Worm (Caenorhabditis elegans) whole organism, mixed stage, embryonic: Measurements from ENCODE around the gene vab-7.

Source experiments
- elt-1 ChIP-seq: sonication (generic microtip); optimal IDR thresholded peaks from 2 replicates; lab custom pipeline; 2017; ENCODE audit warnings: missing genetic modification characterization, mild to moderate bottlenecking, missing compliant biosample characterization, antibody characterized with exemption, moderate library complexity, borderline replicate concordance; ENCODE audit not compliant: insufficient read depth
- mls-2 ChIP-seq: sonication (generic microtip); optimal IDR thresholded peaks from 2 replicates; lab custom pipeline; 2016; ENCODE audit warnings: mild to moderate bottlenecking, missing genetic modification characterization, moderate library complexity, missing compliant biosample characterization
- nhr-28 ChIP-seq: fragments of 150-350 bp; optimal IDR thresholded peaks from 2 replicates; lab custom pipeline; 2014; ENCODE audit warnings: missing biosample characterization, missing genetic modification characterization
- nhr-76 ChIP-seq: sonication (generic microtip); optimal IDR thresholded peaks from 2 replicates; lab custom pipeline; 2017; ENCODE audit warnings: missing biosample characterization, missing genetic modification characterization
- snpc-4 ChIP-seq: fragments of 150-350 bp; optimal IDR thresholded peaks from 2 replicates; lab custom pipeline; 2014; ENCODE audit warnings: missing biosample characterization, missing genetic modification characterization
- sptf-1 ChIP-seq: sonication (generic microtip); optimal IDR thresholded peaks from 2 replicates; lab custom pipeline; 2017; ENCODE audit warnings: mild to moderate bottlenecking, missing genetic modification characterization, moderate library complexity, missing compliant biosample characterization
- unc-39 ChIP-seq: fragments of 150-350 bp; optimal IDR thresholded peaks from 2 replicates; lab custom pipeline; 2014; ENCODE audit warnings: missing biosample characterization, missing genetic modification characterization
- unc-62 ChIP-seq: fragments of 150-350 bp; optimal IDR thresholded peaks from 2 replicates; lab custom pipeline; 2014; ENCODE audit warnings: missing biosample characterization, missing genetic modification reagents, missing genetic modification characterization
- ztf-11 ChIP-seq: fragments of 150-350 bp; optimal IDR thresholded peaks from 2 replicates; lab custom pipeline; 2014; ENCODE audit warnings: missing biosample characterization, missing genetic modification characterization

DNA sequence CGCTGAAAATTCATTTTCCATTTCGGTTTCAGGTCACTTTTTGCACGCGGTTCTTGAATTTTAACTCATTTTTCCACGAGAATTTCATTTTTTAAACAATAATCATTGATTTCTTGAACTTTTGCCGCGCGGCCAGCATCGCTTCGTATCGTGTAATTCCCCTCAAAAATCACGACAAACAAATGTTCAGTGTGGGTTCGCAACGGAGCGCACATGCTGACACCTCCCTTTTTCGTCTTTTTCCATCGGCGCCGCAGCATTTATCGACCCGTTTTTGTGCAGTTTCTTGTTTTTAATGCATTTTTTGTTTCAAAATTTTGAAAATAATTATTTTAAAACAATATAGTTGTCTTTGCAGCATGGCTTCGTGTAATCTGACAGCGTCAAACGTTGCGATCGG, 10.7 kb downstream of the vab-7 start, which contains the start of gene M142.5:
- TF ChIP-seq mls-2 (tag; lab: Kevin White, UChicago) (no peak), unc-39 (tag; lab: Kevin White, UChicago) (no peak), snpc-4 (tag; lab: Kevin White, UChicago) (no peak), unc-62 (GFP tag; lab: Kevin White, UChicago) (no peak), nhr-76 (tag; lab: Kevin White, UChicago) (no peak), ztf-11 (tag; lab: Kevin White, UChicago) (no peak), elt-1 (tag; lab: Kevin White, UChicago) (no peak), nhr-28 (no peak), sptf-1 (no peak)
